Worm (Caenorhabditis elegans) whole organism, L1 larva: ENCODE results near the gene F17C8.3.

ENCODE experiments used
- C16A3.4 ChIP-seq: fragments of 150-350 bp; optimal IDR thresholded peaks from 2 replicates; lab custom pipeline; 2014; ENCODE audit warnings: missing biosample characterization, missing genetic modification characterization
- C34B4.2 ChIP-seq: sonication (generic microtip); optimal IDR thresholded peaks from 2 replicates; lab custom pipeline; 2017; ENCODE audit warnings: mild to moderate bottlenecking, missing genetic modification characterization, missing compliant biosample characterization
- aha-1 ChIP-seq: fragments of 150-350 bp; optimal IDR thresholded peaks from 2 replicates; lab custom pipeline; 2014; ENCODE audit warnings: missing biosample characterization, missing genetic modification characterization
- alr-1 ChIP-seq: fragments of 200-800 bp; sonication (Bioruptor generic); optimal IDR thresholded peaks from 2 replicates; lab custom pipeline; 2018; ENCODE audit warnings: borderline replicate concordance, mild to moderate bottlenecking, missing genetic modification characterization, missing compliant biosample characterization
- aly-2 ChIP-seq: fragments of 150-350 bp; optimal IDR thresholded peaks from 2 replicates; lab custom pipeline; 2014; ENCODE audit warnings: missing biosample characterization, missing genetic modification characterization
- ama-1 ChIP-seq: fragments of 150-350 bp; optimal IDR thresholded peaks from 2 replicates; lab custom pipeline; 2014
- blmp-1 ChIP-seq: fragments of 150-350 bp; optimal IDR thresholded peaks from 2 replicates; lab custom pipeline; 2014; ENCODE audit warnings: missing biosample characterization, missing genetic modification characterization
- ceh-63 ChIP-seq: fragments of 200-800 bp; sonication (Bioruptor generic); optimal IDR thresholded peaks from 2 replicates; lab custom pipeline; 2018; ENCODE audit warnings: mild to moderate bottlenecking, missing genetic modification characterization, missing compliant biosample characterization
- ceh-82 ChIP-seq, 3 experiments: fragments of 150-350 bp in 1 of 3; sonication (generic microtip) in 2 of 3; optimal IDR thresholded peaks; 2 replicates each; lab custom pipeline; 2014 to 2017; ENCODE audit warnings: missing biosample characterization in 3 of 3, missing genetic modification characterization in 3 of 3
- ceh-90 ChIP-seq: sonication (generic microtip); optimal IDR thresholded peaks from 2 replicates; lab custom pipeline; 2016; ENCODE audit warnings: missing genetic modification characterization, missing compliant biosample characterization
- ces-1 ChIP-seq: fragments of 150-350 bp; optimal IDR thresholded peaks from 2 replicates; lab custom pipeline; 2014; ENCODE audit warnings: missing biosample characterization, missing genetic modification reagents, missing genetic modification characterization
- dpl-1 ChIP-seq, 3 experiments: fragments of 150-350 bp in 2 of 3; sonication (generic microtip) in 1 of 3; optimal IDR thresholded peaks; 2 replicates each; lab custom pipeline; 2014 to 2017; ENCODE audit warnings: missing biosample characterization in 3 of 3, missing genetic modification characterization in 3 of 3, missing genetic modification reagents in 3 of 3
- efl-1 ChIP-seq, 4 experiments: fragments of 150-350 bp; optimal IDR thresholded peaks in 3 of 4; peaks in 1 of 4; 1 replicate in 1 of 4; 2 replicates in 3 of 4; lab custom pipeline; 2014; ENCODE audit warnings: missing biosample characterization in 2 of 4, missing genetic modification characterization in 2 of 4, missing genetic modification reagents in 2 of 4
- elt-2 ChIP-seq: sonication (generic microtip); optimal IDR thresholded peaks from 2 replicates; lab custom pipeline; 2016; ENCODE audit warnings: missing genetic modification characterization, mild to moderate bottlenecking, inconsistent platforms, missing compliant biosample characterization, missing genetic modification reagents
- fkh-10 ChIP-seq: sonication (generic microtip); optimal IDR thresholded peaks from 2 replicates; lab custom pipeline; 2017; ENCODE audit warnings: missing biosample characterization, missing genetic modification reagents, missing genetic modification characterization
- fkh-4 ChIP-seq: sonication (generic microtip); optimal IDR thresholded peaks from 2 replicates; lab custom pipeline; 2016; ENCODE audit warnings: missing compliant biosample characterization, missing genetic modification characterization, borderline replicate concordance
- fkh-8 ChIP-seq: sonication (generic microtip); optimal IDR thresholded peaks from 2 replicates; lab custom pipeline; 2016; ENCODE audit warnings: mild to moderate bottlenecking, missing genetic modification characterization, missing compliant biosample characterization
- irx-1 ChIP-seq: sonication (generic microtip); optimal IDR thresholded peaks from 2 replicates; lab custom pipeline; 2016; ENCODE audit warnings: missing genetic modification characterization, missing compliant biosample characterization
- isw-1 ChIP-seq: fragments of 200-800 bp; sonication (Bioruptor generic); IDR thresholded peaks from 2 replicates; pipeline ENCODE4 v1.3.6; 2022; ENCODE audit warnings: missing genetic modification characterization, missing compliant biosample characterization
- lin-14 ChIP-seq: fragments of 200-800 bp; sonication (Bioruptor generic); optimal IDR thresholded peaks from 2 replicates; lab custom pipeline; 2018; ENCODE audit warnings: mild to moderate bottlenecking, missing genetic modification characterization, moderate library complexity, missing compliant biosample characterization
- lin-15B ChIP-seq: fragments of 150-350 bp; sonication (generic microtip); optimal IDR thresholded peaks from 3 replicates; lab custom pipeline; 2014; ENCODE audit warnings: missing biosample characterization, missing genetic modification characterization
- lin-35 ChIP-seq, 2 experiments: fragments of 150-350 bp; optimal IDR thresholded peaks; 2 replicates each; lab custom pipeline; 2014; ENCODE audit warnings: missing biosample characterization in 2 of 2, missing genetic modification characterization in 2 of 2, missing genetic modification reagents in 2 of 2
- lin-39 ChIP-seq: fragments of 150-350 bp; optimal IDR thresholded peaks from 2 replicates; lab custom pipeline; 2014; ENCODE audit warnings: missing biosample characterization, missing genetic modification reagents, missing genetic modification characterization
- lsy-2 ChIP-seq, 2 experiments: fragments of 150-350 bp; optimal IDR thresholded peaks; 2 replicates each; lab custom pipeline; 2014; ENCODE audit warnings: missing biosample characterization in 2 of 2, missing genetic modification characterization in 2 of 2
- mab-9 ChIP-seq: fragments of 200-800 bp; sonication (Bioruptor generic); IDR thresholded peaks from 2 replicates; pipeline ENCODE4 v1.3.6; 2022; ENCODE audit warnings: missing genetic modification reagents, missing genetic modification characterization, missing compliant biosample characterization
- mdl-1 ChIP-seq, 2 experiments: fragments of 150-350 bp; optimal IDR thresholded peaks; 2 replicates each; lab custom pipeline; 2014 to 2017; ENCODE audit warnings: missing biosample characterization in 2 of 2, missing genetic modification characterization in 2 of 2, inconsistent platforms in 1 of 2
- mep-1 ChIP-seq: fragments of 150-350 bp; optimal IDR thresholded peaks from 2 replicates; lab custom pipeline; 2014; ENCODE audit warnings: missing biosample characterization, missing genetic modification characterization
- nhr-12 ChIP-seq: sonication (generic microtip); optimal IDR thresholded peaks from 2 replicates; lab custom pipeline; 2017; ENCODE audit warnings: missing biosample characterization, missing genetic modification characterization
- nhr-237 ChIP-seq: fragments of 150-350 bp; optimal IDR thresholded peaks from 2 replicates; lab custom pipeline; 2014; ENCODE audit warnings: missing biosample characterization, missing genetic modification characterization
- nhr-71 ChIP-seq: sonication (generic microtip); optimal IDR thresholded peaks from 2 replicates; lab custom pipeline; 2016; ENCODE audit warnings: mild to moderate bottlenecking, missing genetic modification characterization, moderate library complexity, missing compliant biosample characterization
- nhr-76 ChIP-seq: sonication (generic microtip); optimal IDR thresholded peaks from 2 replicates; lab custom pipeline; 2017; ENCODE audit warnings: missing biosample characterization, missing genetic modification characterization
- nhr-77 ChIP-seq: fragments of 150-350 bp; optimal IDR thresholded peaks from 2 replicates; lab custom pipeline; 2014; ENCODE audit warnings: missing biosample characterization, missing genetic modification characterization
- nhr-84 ChIP-seq: sonication (generic microtip); optimal IDR thresholded peaks from 2 replicates; lab custom pipeline; 2017; ENCODE audit warnings: missing biosample characterization, missing genetic modification characterization
- nhr-85 ChIP-seq: sonication (generic microtip); peaks from one replicate; lab custom pipeline; 2016; ENCODE audit warnings: missing genetic modification characterization, inconsistent platforms, missing compliant biosample characterization
- pag-3 ChIP-seq: sonication (generic microtip); optimal IDR thresholded peaks from 2 replicates; lab custom pipeline; 2017; ENCODE audit warnings: missing genetic modification characterization, mild to moderate bottlenecking, missing compliant biosample characterization, antibody characterized with exemption, borderline replicate concordance; ENCODE audit not compliant: insufficient read depth
- pqm-1 ChIP-seq: sonication (generic microtip); optimal IDR thresholded peaks from 3 replicates; lab custom pipeline; 2017; ENCODE audit warnings: missing biosample characterization, missing genetic modification characterization
- rnt-1 ChIP-seq: sonication (generic microtip); optimal IDR thresholded peaks from 2 replicates; lab custom pipeline; 2016; ENCODE audit warnings: mild to moderate bottlenecking, missing genetic modification characterization, moderate library complexity, missing compliant biosample characterization
- skn-1 ChIP-seq: fragments of 150-350 bp; optimal IDR thresholded peaks from 2 replicates; lab custom pipeline; 2014; ENCODE audit warnings: missing biosample characterization, missing genetic modification characterization
- sox-4 ChIP-seq: sonication (generic microtip); optimal IDR thresholded peaks from 2 replicates; lab custom pipeline; 2016; ENCODE audit warnings: missing genetic modification characterization, missing compliant biosample characterization
- sup-37 ChIP-seq: fragments of 200-800 bp; sonication (Bioruptor generic); optimal IDR thresholded peaks from 2 replicates; lab custom pipeline; 2018; ENCODE audit warnings: mild to moderate bottlenecking, missing genetic modification characterization, missing compliant biosample characterization
- swsn-7 ChIP-seq: sonication (generic microtip); optimal IDR thresholded peaks from 2 replicates; lab custom pipeline; 2016; ENCODE audit warnings: missing genetic modification characterization, missing compliant biosample characterization
- tbx-2 ChIP-seq: sonication (generic microtip); optimal IDR thresholded peaks from 2 replicates; lab custom pipeline; 2016; ENCODE audit warnings: missing genetic modification characterization, missing compliant biosample characterization
- unc-30 ChIP-seq: sonication (generic microtip); optimal IDR thresholded peaks from 2 replicates; lab custom pipeline; 2017; ENCODE audit warnings: missing biosample characterization, missing genetic modification characterization
- unc-62 ChIP-seq: fragments of 150-350 bp; optimal IDR thresholded peaks from 2 replicates; lab custom pipeline; 2014; ENCODE audit warnings: missing biosample characterization, missing genetic modification reagents, missing genetic modification characterization
- unc-86 ChIP-seq: sonication (generic microtip); optimal IDR thresholded peaks from 2 replicates; lab custom pipeline; 2016; ENCODE audit warnings: missing genetic modification characterization, missing compliant biosample characterization
- unc-98 ChIP-seq: fragments of 200-800 bp; sonication (Bioruptor generic); IDR thresholded peaks from 2 replicates; pipeline ENCODE4 v1.3.6; 2022; ENCODE audit warnings: missing genetic modification characterization, missing compliant biosample characterization
- vab-15 ChIP-seq: sonication (generic microtip); optimal IDR thresholded peaks from 2 replicates; lab custom pipeline; 2017; ENCODE audit warnings: missing genotype, mild to moderate bottlenecking, missing genetic modification characterization, missing compliant biosample characterization
- zip-4 ChIP-seq: fragments of 200-800 bp; sonication (Bioruptor generic); optimal IDR thresholded peaks from 2 replicates; lab custom pipeline; 2018; ENCODE audit warnings: mild to moderate bottlenecking, missing genetic modification characterization, moderate library complexity, missing compliant biosample characterization
- ztf-11 ChIP-seq, 2 experiments: sonication (generic microtip); optimal IDR thresholded peaks; 2 replicates each; lab custom pipeline; 2016 to 2017; ENCODE audit warnings: missing genetic modification characterization in 2 of 2, missing biosample characterization in 1 of 2, missing compliant biosample characterization in 1 of 2
- ztf-4 ChIP-seq: fragments of 150-350 bp; optimal IDR thresholded peaks from 2 replicates; lab custom pipeline; 2014; ENCODE audit warnings: missing biosample characterization, missing genetic modification characterization

The F17C8.3 gene

DNA sequence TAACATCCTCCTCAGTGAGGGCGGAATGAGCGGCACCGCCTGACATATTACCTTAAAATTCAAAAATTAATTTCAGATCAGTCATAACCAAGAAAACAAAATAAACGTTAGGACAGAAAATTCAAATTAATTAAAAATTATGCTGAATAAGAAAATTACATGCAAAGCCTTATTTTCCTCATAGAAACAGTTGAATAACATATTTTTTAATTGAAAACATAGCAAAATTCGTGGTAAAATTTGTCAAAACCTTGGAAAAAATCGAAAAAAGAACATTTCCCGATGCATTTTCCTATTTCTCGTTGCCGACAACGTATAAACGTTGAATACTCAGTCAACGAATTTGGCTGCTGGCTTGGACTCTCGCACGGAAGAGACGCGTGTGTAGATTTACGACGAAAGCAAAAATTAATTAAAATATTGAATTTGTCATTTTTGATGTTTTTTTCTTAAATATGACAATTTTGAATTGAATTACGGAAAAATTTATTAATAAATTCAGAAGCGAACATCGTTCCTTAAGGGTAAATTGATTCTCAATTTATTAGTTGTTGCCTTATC is 22.3 kb downstream of the F17C8.3 start, which contains the start of the genes rps-0 and rbg-3 (continued):
- no peak for TF ChIP-seq pag-3 (tag; lab: Kevin White, UChicago)
- TF ChIP-seq unc-86 (tag; lab: Kevin White, UChicago) = peak; percentile 88
- TF ChIP-seq nhr-85 = peak; percentile 95
- TF ChIP-seq unc-30 (tag; lab: Kevin White, UChicago) = no peak
- peak; percentile 2 for TF ChIP-seq aha-1
- TF ChIP-seq mdl-1 (tag; optimal IDR thresholded peaks at IDR 0.05; lab: Kevin White, UChicago) = peak in 1 of 2 experiments; percentile 84
- TF ChIP-seq lin-15B (tag; lab: Kevin White, UChicago) = peak; percentile 92
- peak; percentile 84 for TF ChIP-seq ztf-4
- peak; percentile 77 for TF ChIP-seq lin-39 (tag; lab: Kevin White, UChicago)
- no peak for TF ChIP-seq ces-1 (GFP tag; lab: Kevin White, UChicago)
- no peak for TF ChIP-seq C34B4.2 (tag; lab: Kevin White, UChicago)

DNA sequence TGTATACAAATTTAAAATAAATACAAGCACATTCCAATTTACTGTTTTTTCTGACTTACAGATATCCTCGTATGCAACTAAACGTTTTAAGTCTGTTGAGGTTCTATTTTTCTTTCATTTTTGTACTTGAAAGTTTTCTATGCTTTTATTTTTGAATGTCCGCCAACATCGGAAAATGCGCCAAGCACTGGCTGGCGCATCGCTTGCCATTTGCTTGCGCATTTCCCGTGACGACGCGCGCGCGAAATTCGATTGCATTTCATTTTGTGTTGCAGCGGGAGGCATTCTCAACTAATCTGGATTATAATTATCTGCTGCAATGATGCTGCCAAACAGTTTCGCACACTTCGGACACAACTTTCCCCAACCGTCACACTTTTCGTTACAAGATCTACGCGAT is 25.2 kb downstream of the F17C8.3 start, which contains the start of gene fbxl-2:
Gene fbxl-2, plus strand, starts transcription at position 278 of the 400 bp plus-strand sequence.
- TF ChIP-seq nhr-76 (tag; lab: Kevin White, UChicago) (peak; percentile 18), lin-35 (GFP tag; optimal IDR thresholded peaks at IDR 0.05; lab: Kevin White, UChicago) (peak; percentile 99 to 100), nhr-237 (peak; percentile 90), irx-1 (tag; lab: Kevin White, UChicago) (peak; percentile 93), swsn-7 (tag; lab: Kevin White, UChicago) (peak; percentile 95), lsy-2 (tag; optimal IDR thresholded peaks at IDR 0.05; lab: Kevin White, UChicago) (peak; percentile 97), elt-2 (peak; percentile 87), vab-15 (no peak), unc-98 (GFP tag; lab: Robert Waterston, UW) (peak; percentile 73), nhr-71 (tag; lab: Kevin White, UChicago) (peak; percentile 98), isw-1 (GFP tag; lab: Robert Waterston, UW) (peak; percentile 97), mep-1 (tag; lab: Kevin White, UChicago) (peak; percentile 97), unc-62 (GFP tag; lab: Kevin White, UChicago) (peak; percentile 56), nhr-84 (tag; lab: Kevin White, UChicago) (no peak), aly-2 (tag; lab: Kevin White, UChicago) (peak; percentile 83), fkh-4 (tag; lab: Kevin White, UChicago) (peak; percentile 73), mab-9 (GFP tag; lab: Robert Waterston, UW) (peak; percentile 93), lin-15B (tag; lab: Kevin White, UChicago) (peak; percentile 98), ztf-11 (tag; optimal IDR thresholded peaks at IDR 0.05; lab: Kevin White, UChicago) (peak in 1 of 2 experiments; percentile 88), aha-1 (peak; percentile 47), sup-37 (GFP tag; lab: Kevin White, UChicago) (peak; percentile 92), nhr-77 (tag; lab: Kevin White, UChicago) (peak; percentile 94), sox-4 (peak; percentile 81), fkh-8 (tag; lab: Kevin White, UChicago) (peak; percentile 96), dpl-1 (GFP tag; optimal IDR thresholded peaks at IDR 0.05; lab: Kevin White, UChicago) (peak; percentile 99 to 100 (median 100)), tbx-2 (tag; lab: Kevin White, UChicago) (peak; percentile 97), ces-1 (GFP tag; lab: Kevin White, UChicago) (no peak), ceh-82 (tag; optimal IDR thresholded peaks at IDR 0.05; lab: Kevin White, UChicago) (peak; percentile 97 to 99 (median 98)), fkh-10 (GFP tag; lab: Kevin White, UChicago) (peak; percentile 80), alr-1 (tag; lab: Kevin White, UChicago) (no peak), lin-14 (peak; percentile 94), nhr-12 (tag; lab: Kevin White, UChicago) (peak; percentile 3), C16A3.4 (peak; percentile 97), pqm-1 (tag; lab: Kevin White, UChicago) (no peak), rnt-1 (tag; lab: Kevin White, UChicago) (peak; percentile 99), zip-4 (GFP tag; lab: Kevin White, UChicago) (peak; percentile 88), skn-1 (tag; lab: Kevin White, UChicago) (peak; percentile 96), mdl-1 (tag; optimal IDR thresholded peaks at IDR 0.05; lab: Kevin White, UChicago) (peak in 1 of 2 experiments; percentile 79), ceh-90 (tag; lab: Kevin White, UChicago) (peak; percentile 41), ama-1 (lab: Kevin White, UChicago) (no peak), ceh-63 (peak; percentile 44), efl-1 (optimal IDR thresholded peaks at IDR 0.05; lab: Kevin White, UChicago) (peak; percentile 92 to 100), efl-1 (GFP tag; optimal IDR thresholded peaks at IDR 0.05 in 1 of 2; lab: Kevin White, UChicago) (peak; percentile 99 to 100), blmp-1 (tag; lab: Kevin White, UChicago) (peak; percentile 86)
